Worm (Caenorhabditis elegans): ENCODE measurements around the gene D2023.4.
A peak's percentile ranks its signal among the peaks of the same experiment; 100 is the strongest.

- TF ChIP-seq rnt-1 (tag; optimal IDR thresholded peaks at IDR 0.05) (no peak), fkh-8 (tag; optimal IDR thresholded peaks at IDR 0.05) (no peak), nhr-237 (tag; optimal IDR thresholded peaks at IDR 0.05) (no peak), efl-1 (optimal IDR thresholded peaks at IDR 0.05) (no peak), efl-1 (GFP tag; optimal IDR thresholded peaks at IDR 0.05 in 1 of 2) (peak in 1 of 2 experiments; percentile 38), ets-5 (GFP tag; IDR thresholded peaks at IDR 0.05) (no peak), ztf-11 (tag; optimal IDR thresholded peaks at IDR 0.05) (no peak), tbx-2 (tag; optimal IDR thresholded peaks at IDR 0.05) (no peak), nhr-12 (tag; optimal IDR thresholded peaks at IDR 0.05) (no peak), egl-27 (tag; optimal IDR thresholded peaks at IDR 0.05) (no peak), grh-1 (GFP tag; IDR thresholded peaks at IDR 0.05) (no peak), sptf-1 (tag; optimal IDR thresholded peaks at IDR 0.05) (no peak), lin-14 (GFP tag; optimal IDR thresholded peaks at IDR 0.05) (no peak)
Observed at ce11 chrV:11845492-11845891, 19.9 kb upstream of the D2023.4 start, which contains the start of gene hmp-1.
